Fruit fly (Drosophila melanogaster): ENCODE data around the gene p.

The p gene

DNA sequence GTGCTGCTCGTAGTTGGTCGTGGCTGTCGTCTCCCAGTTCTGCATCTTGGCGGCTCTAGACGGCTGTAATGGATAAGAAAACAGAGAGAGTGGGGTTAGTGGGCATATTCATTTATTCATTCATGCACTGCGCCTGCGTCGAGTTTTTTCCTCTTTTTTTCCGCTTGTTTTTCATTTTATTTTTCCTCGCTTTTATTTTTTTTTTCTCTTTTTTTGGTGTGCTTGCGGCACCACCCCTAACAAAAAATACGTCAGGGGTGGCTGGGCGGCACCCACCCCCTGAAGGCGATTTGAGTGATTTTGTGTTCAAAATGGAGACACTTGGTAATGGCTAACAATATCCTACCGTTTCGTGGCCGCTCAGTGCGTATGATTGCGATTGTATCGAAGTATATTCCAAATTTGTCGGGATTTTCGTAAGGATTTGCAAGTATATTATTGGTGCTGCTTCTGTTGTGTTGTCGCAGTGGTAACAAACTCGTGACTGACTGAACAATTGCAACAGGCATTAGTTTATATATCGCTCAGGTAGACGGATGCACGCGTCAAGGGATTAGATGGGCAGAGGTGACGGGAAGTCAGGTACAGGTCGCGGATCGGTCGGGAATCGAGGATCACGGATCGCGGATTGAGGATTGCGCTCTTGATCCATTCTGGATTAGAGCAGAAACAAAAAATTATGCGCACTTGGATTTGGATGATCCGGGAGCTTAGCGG lies 23.8 kb upstream of the p start (continued):
- TF ChIP-seq CG4404 (GFP tag; IDR thresholded peaks at IDR 0.05) (no peak), CG2875 (GFP tag; optimal IDR thresholded peaks at IDR 0.05) (no peak), bsh (GFP tag; optimal IDR thresholded peaks at IDR 0.05) (no peak), unc-4 (GFP tag; IDR thresholded peaks at IDR 0.05; ENCODE audit: partially characterized antibody) (no peak), nerfin-2 (GFP tag; IDR thresholded peaks at IDR 0.05; ENCODE audit: partially characterized antibody) (no peak), CG2202 (tag; optimal IDR thresholded peaks at IDR 0.05) (no peak), CG6791 (GFP tag; IDR thresholded peaks at IDR 0.05; ENCODE audit: partially characterized antibody) (no peak), hb (GFP tag; IDR thresholded peaks at IDR 0.05; ENCODE audit: partially characterized antibody) (no peak), ase (GFP tag; IDR thresholded peaks at IDR 0.05) (no peak), otp (GFP tag; IDR thresholded peaks at IDR 0.05) (no peak), Usf (GFP tag; optimal IDR thresholded peaks at IDR 0.05) (no peak), CG16863 (GFP tag; optimal IDR thresholded peaks at IDR 0.05) (no peak), Meics (GFP tag; optimal IDR thresholded peaks at IDR 0.05) (peak; percentile 54), CkIIα-i1 (GFP tag; IDR thresholded peaks at IDR 0.05) (no peak), CG6175 (GFP tag; IDR thresholded peaks at IDR 0.05) (no peak), GATAe (GFP tag; conservative IDR thresholded peaks at IDR 0.05) (no peak), CG17328 (GFP tag; IDR thresholded peaks at IDR 0.05) (no peak), dm (GFP tag; optimal IDR thresholded peaks at IDR 0.05) (no peak), CG16779 (GFP tag; IDR thresholded peaks at IDR 0.05) (no peak), CG2129 (GFP tag; IDR thresholded peaks at IDR 0.05; ENCODE audit: partially characterized antibody) (no peak), Fer1 (GFP tag; optimal IDR thresholded peaks at IDR 0.05) (no peak), CG3281 (GFP tag; optimal IDR thresholded peaks at IDR 0.05) (no peak), Sry-δ (GFP tag; optimal IDR thresholded peaks at IDR 0.05) (no peak), CG30431 (GFP tag; optimal IDR thresholded peaks at IDR 0.05) (no peak), CG33557 (GFP tag; optimal IDR thresholded peaks at IDR 0.05) (no peak), CG14710 (tag; optimal IDR thresholded peaks at IDR 0.05) (no peak), Bgb (GFP tag; IDR thresholded peaks at IDR 0.05; ENCODE audit: partially characterized antibody) (no peak), gcm (GFP tag; optimal IDR thresholded peaks at IDR 0.05) (no peak), Dp (GFP tag; optimal IDR thresholded peaks at IDR 0.05) (no peak), croc (GFP tag; conservative IDR thresholded peaks at IDR 0.05) (no peak), pan (optimal IDR thresholded peaks at IDR 0.05) (no peak), pan (GFP tag; optimal IDR thresholded peaks at IDR 0.05 in 1 of 2, IDR thresholded peaks at IDR 0.05 in 1 of 2) (peak in 1 of 2 experiments; percentile 20), tx (GFP tag; optimal IDR thresholded peaks at IDR 0.05) (no peak), CG10959 (GFP tag; IDR thresholded peaks at IDR 0.05) (no peak), Ets65A (GFP tag) (peak; percentile 56), CG2120 (GFP tag; optimal IDR thresholded peaks at IDR 0.05) (no peak), sens-2 (GFP tag; IDR thresholded peaks at IDR 0.05) (0 out of 2 replicates have a peak, but pooled peaks have one; percentile 17), oc (tag; optimal IDR thresholded peaks at IDR 0.05) (no peak), Hsf (GFP tag; optimal IDR thresholded peaks at IDR 0.05) (no peak), Adf1 (GFP tag; IDR thresholded peaks at IDR 0.05) (peak; percentile 63; the same call in 1 of the 2 replicates), lbe (GFP tag; optimal IDR thresholded peaks at IDR 0.05) (no peak), crol (GFP tag; IDR thresholded peaks at IDR 0.05) (no peak), Xbp1 (GFP tag; optimal IDR thresholded peaks at IDR 0.05) (no peak), BEAF-32 (GFP tag; optimal IDR thresholded peaks at IDR 0.05) (no peak), CG34224 (GFP tag; IDR thresholded peaks at IDR 0.05; ENCODE audit: partially characterized antibody) (no peak), CG13296 (GFP tag; optimal IDR thresholded peaks at IDR 0.05) (peak; percentile 80), sim (GFP tag; IDR thresholded peaks at IDR 0.05) (no peak), cad (GFP tag; optimal IDR thresholded peaks at IDR 0.05) (no peak), lilli (GFP tag; optimal IDR thresholded peaks at IDR 0.05) (no peak), trh (GFP tag; optimal IDR thresholded peaks at IDR 0.05) (no peak)

Measured in whole organism, embryonic.